Worm (Caenorhabditis elegans) whole organism, late embryonic: ENCODE results near the gene ilys-5.

ENCODE experiments used
- hlh-13 ChIP-seq: fragments of 200-800 bp; sonication (Bioruptor generic); optimal IDR thresholded peaks from 2 replicates; lab custom pipeline; 2018; ENCODE audit warnings: mild to moderate bottlenecking, missing genetic modification characterization, missing compliant biosample characterization
- hlh-8 ChIP-seq: sonication (generic microtip); optimal IDR thresholded peaks from 2 replicates; lab custom pipeline; 2016; ENCODE audit warnings: missing genotype, missing genetic modification characterization, missing compliant biosample characterization
- nfya-1 ChIP-seq: sonication (generic microtip); optimal IDR thresholded peaks from 2 replicates; lab custom pipeline; 2017; ENCODE audit warnings: missing genetic modification characterization, mild to moderate bottlenecking, missing compliant biosample characterization, antibody characterized with exemption, moderate library complexity
- pqm-1 ChIP-seq: sonication (generic microtip); optimal IDR thresholded peaks from 2 replicates; lab custom pipeline; 2016; ENCODE audit warnings: missing genetic modification characterization, missing compliant biosample characterization
- rnt-1 ChIP-seq: sonication (generic microtip); optimal IDR thresholded peaks from 2 replicates; lab custom pipeline; 2016; ENCODE audit warnings: missing genetic modification characterization, missing compliant biosample characterization
- sox-4 ChIP-seq: sonication (generic microtip); optimal IDR thresholded peaks from 2 replicates; lab custom pipeline; 2017; ENCODE audit warnings: mild to moderate bottlenecking, missing genetic modification characterization, inconsistent platforms, missing compliant biosample characterization
- tbx-2 ChIP-seq: sonication (generic microtip); optimal IDR thresholded peaks from 2 replicates; lab custom pipeline; 2016; ENCODE audit warnings: missing genetic modification characterization, missing compliant biosample characterization
- tbx-7 ChIP-seq: sonication (generic microtip); optimal IDR thresholded peaks from 2 replicates; lab custom pipeline; 2016; ENCODE audit warnings: missing genotype, missing genetic modification characterization, missing compliant biosample characterization

DNA sequence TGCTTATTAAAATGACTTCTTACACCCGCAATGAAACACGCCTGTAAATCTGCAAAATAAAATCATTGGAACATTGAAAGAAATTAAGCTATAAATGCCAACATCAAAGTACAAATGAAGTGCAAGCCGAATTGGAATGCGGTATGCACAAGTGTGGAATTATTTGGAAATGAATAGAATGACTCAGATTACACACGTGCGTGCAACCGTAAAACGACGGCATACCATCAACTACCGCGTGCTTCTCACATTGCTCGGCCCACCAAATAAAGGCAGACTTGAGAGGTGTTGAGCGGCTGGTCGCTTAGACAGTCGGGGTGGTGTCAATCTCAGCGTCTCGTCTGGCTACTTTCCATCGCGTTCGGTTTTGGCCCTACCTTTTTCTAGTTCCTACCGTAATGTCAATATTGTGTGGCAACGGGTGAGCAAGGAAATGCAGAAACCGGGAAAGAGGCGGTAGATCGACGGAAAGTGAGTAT, 25.8 kb upstream of the ilys-5 start, which contains the start of gene aaim-1:
- TF ChIP-seq hlh-8 (tag; lab: Kevin White, UChicago) (no peak), tbx-2 (tag; lab: Kevin White, UChicago) (no peak), pqm-1 (tag; lab: Kevin White, UChicago) (no peak), rnt-1 (tag; lab: Kevin White, UChicago) (no peak), hlh-13 (GFP tag; lab: Kevin White, UChicago) (no peak), tbx-7 (tag; lab: Kevin White, UChicago) (no peak), sox-4 (tag; lab: Kevin White, UChicago) (no peak), nfya-1 (no peak)
